Worm (Caenorhabditis elegans) whole organism, L2 larva: Measurements from ENCODE around the gene rpt-3.

Source experiments
- C34F6.9 ChIP-seq: fragments of 150-350 bp; optimal IDR thresholded peaks from 2 replicates; lab custom pipeline; 2014; ENCODE audit warnings: missing biosample characterization, missing genetic modification characterization
- F13H6.1 ChIP-seq: sonication (generic microtip); optimal IDR thresholded peaks from 2 replicates; lab custom pipeline; 2016; ENCODE audit warnings: missing genetic modification characterization, missing compliant biosample characterization
- R02D3.7 ChIP-seq: fragments of 150-350 bp; optimal IDR thresholded peaks from 2 replicates; lab custom pipeline; 2014; ENCODE audit warnings: missing biosample characterization, missing genetic modification characterization
- Y55F3AM.14 ChIP-seq: fragments of 200-800 bp; sonication (Bioruptor generic); optimal IDR thresholded peaks from 2 replicates; lab custom pipeline; 2018; ENCODE audit warnings: mild to moderate bottlenecking, missing genetic modification characterization, missing compliant biosample characterization
- ZK546.5 ChIP-seq: sonication (generic microtip); optimal IDR thresholded peaks from 2 replicates; lab custom pipeline; 2017; ENCODE audit warnings: missing biosample characterization, missing genetic modification characterization
- alr-1 ChIP-seq: fragments of 150-350 bp; optimal IDR thresholded peaks from 2 replicates; lab custom pipeline; 2014; ENCODE audit warnings: missing biosample characterization, missing genetic modification characterization
- aly-2 ChIP-seq: fragments of 150-350 bp; optimal IDR thresholded peaks from 2 replicates; lab custom pipeline; 2014; ENCODE audit warnings: missing biosample characterization, missing genetic modification characterization
- ama-1 ChIP-seq: fragments of 150-350 bp; optimal IDR thresholded peaks from 2 replicates; lab custom pipeline; 2018; ENCODE audit warnings: inconsistent platforms
- blmp-1 ChIP-seq: sonication (generic microtip); optimal IDR thresholded peaks from 2 replicates; lab custom pipeline; 2017; ENCODE audit warnings: missing genetic modification characterization, mild to moderate bottlenecking, missing compliant biosample characterization, antibody characterized with exemption, moderate library complexity; ENCODE audit not compliant: insufficient read depth
- ceh-82 ChIP-seq: fragments of 150-350 bp; optimal IDR thresholded peaks from 2 replicates; lab custom pipeline; 2014; ENCODE audit warnings: missing biosample characterization, missing genetic modification characterization
- crh-2 ChIP-seq: sonication (generic microtip); optimal IDR thresholded peaks from 2 replicates; lab custom pipeline; 2017; ENCODE audit warnings: missing biosample characterization, missing genetic modification characterization
- dmd-4 ChIP-seq: sonication (generic microtip); optimal IDR thresholded peaks from 2 replicates; lab custom pipeline; 2017; ENCODE audit warnings: missing biosample characterization, missing genetic modification characterization
- egl-27 ChIP-seq: sonication (generic microtip); optimal IDR thresholded peaks from 3 replicates; lab custom pipeline; 2017; ENCODE audit warnings: missing biosample characterization, missing genetic modification reagents, missing genetic modification characterization
- elt-1 ChIP-seq: fragments of 150-350 bp; optimal IDR thresholded peaks from 2 replicates; lab custom pipeline; 2014; ENCODE audit warnings: missing biosample characterization, missing genetic modification characterization
- elt-3 ChIP-seq: sonication (generic microtip); optimal IDR thresholded peaks from 2 replicates; lab custom pipeline; 2017; ENCODE audit warnings: missing biosample characterization, missing genetic modification characterization
- fos-1 ChIP-seq: fragments of 150-350 bp; optimal IDR thresholded peaks from 2 replicates; lab custom pipeline; 2014; ENCODE audit warnings: missing biosample characterization, missing genetic modification characterization
- gmeb-1 ChIP-seq: fragments of 150-350 bp; optimal IDR thresholded peaks from 2 replicates; lab custom pipeline; 2014; ENCODE audit warnings: missing biosample characterization, missing genetic modification characterization
- lin-13 ChIP-seq: fragments of 150-350 bp; optimal IDR thresholded peaks from 2 replicates; lab custom pipeline; 2014; ENCODE audit warnings: missing biosample characterization, missing genetic modification reagents, missing genetic modification characterization
- lsy-2 ChIP-seq, 2 experiments: fragments of 150-350 bp in 1 of 2; sonication (generic microtip) in 1 of 2; optimal IDR thresholded peaks; 2 replicates each; lab custom pipeline; 2014 to 2017; ENCODE audit warnings: missing biosample characterization in 2 of 2, missing genetic modification characterization in 2 of 2
- mbf-1 ChIP-seq: sonication (generic microtip); optimal IDR thresholded peaks from 2 replicates; lab custom pipeline; 2017; ENCODE audit warnings: missing biosample characterization, missing genetic modification characterization
- mdl-1 ChIP-seq, 2 experiments: fragments of 150-350 bp in 1 of 2; sonication (generic microtip) in 1 of 2; optimal IDR thresholded peaks; 2 replicates each; lab custom pipeline; 2017; ENCODE audit warnings: missing biosample characterization in 2 of 2, missing genetic modification characterization in 2 of 2
- nhr-10 ChIP-seq: sonication (generic microtip); optimal IDR thresholded peaks from 2 replicates; lab custom pipeline; 2017; ENCODE audit warnings: missing biosample characterization, missing genetic modification characterization
- nhr-129 ChIP-seq: fragments of 150-350 bp; optimal IDR thresholded peaks from 2 replicates; lab custom pipeline; 2014; ENCODE audit warnings: missing biosample characterization, missing genetic modification characterization
- nhr-21 ChIP-seq: fragments of 150-350 bp; optimal IDR thresholded peaks from 2 replicates; lab custom pipeline; 2014; ENCODE audit warnings: missing biosample characterization, missing genetic modification characterization
- nhr-237 ChIP-seq: fragments of 150-350 bp; optimal IDR thresholded peaks from 2 replicates; lab custom pipeline; 2014; ENCODE audit warnings: missing biosample characterization, missing genetic modification characterization
- nhr-6 ChIP-seq: fragments of 150-350 bp; optimal IDR thresholded peaks from 2 replicates; lab custom pipeline; 2014; ENCODE audit warnings: missing biosample characterization, missing genetic modification characterization
- sem-4 ChIP-seq: fragments of 150-350 bp; optimal IDR thresholded peaks from 2 replicates; lab custom pipeline; 2014; ENCODE audit warnings: missing biosample characterization, missing genetic modification reagents, missing genetic modification characterization
- skn-1 ChIP-seq: sonication (generic microtip); optimal IDR thresholded peaks from 2 replicates; lab custom pipeline; 2017; ENCODE audit warnings: missing biosample characterization, missing genetic modification characterization
- sma-3 ChIP-seq: sonication (generic microtip); optimal IDR thresholded peaks from 2 replicates; lab custom pipeline; 2016; ENCODE audit warnings: missing genetic modification reagents, missing genetic modification characterization, missing compliant biosample characterization
- snpc-4 ChIP-seq: fragments of 150-350 bp; optimal IDR thresholded peaks from 2 replicates; lab custom pipeline; 2014; ENCODE audit warnings: missing biosample characterization, missing genetic modification characterization
- unc-39 ChIP-seq: fragments of 150-350 bp; optimal IDR thresholded peaks from 2 replicates; lab custom pipeline; 2014; ENCODE audit warnings: missing biosample characterization, missing genetic modification characterization
- unc-55 ChIP-seq: fragments of 150-350 bp; sonication (generic microtip); optimal IDR thresholded peaks from 3 replicates; lab custom pipeline; 2014; ENCODE audit warnings: missing biosample characterization, missing genetic modification reagents, missing genetic modification characterization
- ztf-4 ChIP-seq: fragments of 150-350 bp; optimal IDR thresholded peaks from 2 replicates; lab custom pipeline; 2014; ENCODE audit warnings: missing biosample characterization, missing genetic modification characterization

The rpt-3 gene

DNA sequence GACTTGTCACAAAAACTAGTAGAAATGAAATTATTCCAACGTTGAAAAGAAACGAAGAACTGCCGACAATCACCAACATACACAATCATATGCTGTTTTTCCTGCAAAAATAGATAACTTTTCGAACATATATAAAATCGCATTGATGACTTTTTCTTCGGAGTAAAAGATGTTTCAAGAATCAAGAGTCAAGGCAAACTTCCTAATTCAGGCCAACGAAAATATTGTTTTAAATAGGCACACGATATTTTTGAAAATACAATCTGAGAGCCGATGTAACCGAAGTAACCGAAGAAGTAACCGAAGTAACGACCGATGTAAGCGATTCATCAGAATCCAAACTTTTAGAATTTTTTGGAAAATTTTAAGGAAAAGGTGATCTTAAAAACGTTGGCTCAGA, 30.4 kb downstream of the rpt-3 start, which contains the start of gene C09E7.10:
Gene C09E7.10, minus strand, starts transcription at position 101 of the 400 bp plus-strand sequence.
- TF ChIP-seq ceh-82 (tag; lab: Kevin White, UChicago) = no peak
- no peak for TF ChIP-seq C34F6.9
- TF ChIP-seq ztf-4 = no peak
- no peak for TF ChIP-seq ama-1 (lab: Kevin White, UChicago)
- TF ChIP-seq aly-2 (tag; lab: Kevin White, UChicago) = no peak
- no peak for TF ChIP-seq nhr-21 (tag; lab: Kevin White, UChicago)
- TF ChIP-seq elt-1 (tag; lab: Kevin White, UChicago) = no peak
- no peak for TF ChIP-seq skn-1
- no peak for TF ChIP-seq elt-3 (tag; lab: Kevin White, UChicago)
- TF ChIP-seq ZK546.5 (tag; lab: Kevin White, UChicago) = no peak
- TF ChIP-seq nhr-10 (tag; lab: Kevin White, UChicago) = no peak
- TF ChIP-seq nhr-129 = no peak
- no peak for TF ChIP-seq alr-1 (tag; lab: Kevin White, UChicago)
- no peak for TF ChIP-seq sma-3
- TF ChIP-seq sem-4 (tag; lab: Kevin White, UChicago) = no peak
- TF ChIP-seq lin-13 = no peak
- no peak for TF ChIP-seq gmeb-1 (tag; lab: Kevin White, UChicago)
- TF ChIP-seq, all 48 proteins: peak for 0

DNA sequence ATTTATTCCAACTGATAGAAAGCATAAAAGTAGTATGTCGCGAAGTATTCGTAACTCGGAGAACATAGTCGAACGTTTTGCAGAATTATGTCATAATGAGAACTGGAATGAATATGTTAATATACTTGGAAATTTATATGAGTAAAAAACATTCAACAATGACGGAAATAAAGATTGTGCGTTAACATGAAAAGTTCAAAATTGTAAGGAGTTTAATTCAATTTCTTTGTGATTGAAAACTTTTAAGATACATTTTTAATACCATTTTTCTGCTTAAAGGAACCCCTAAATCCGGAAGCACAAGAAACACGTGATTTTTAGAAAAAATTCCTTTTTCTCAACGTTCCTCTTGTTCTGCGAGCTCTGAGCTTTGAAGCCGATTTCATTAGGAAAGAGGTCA, 36.0 kb downstream of the rpt-3 start, which contains the start of gene oig-1:
Gene oig-1, minus strand, starts transcription at position 101 of the 400 bp plus-strand sequence.
- TF ChIP-seq gmeb-1 (tag; lab: Kevin White, UChicago) (no peak), blmp-1 (tag; lab: Kevin White, UChicago) (no peak), unc-55 (GFP tag; lab: Kevin White, UChicago) (no peak), sem-4 (tag; lab: Kevin White, UChicago) (no peak)

DNA sequence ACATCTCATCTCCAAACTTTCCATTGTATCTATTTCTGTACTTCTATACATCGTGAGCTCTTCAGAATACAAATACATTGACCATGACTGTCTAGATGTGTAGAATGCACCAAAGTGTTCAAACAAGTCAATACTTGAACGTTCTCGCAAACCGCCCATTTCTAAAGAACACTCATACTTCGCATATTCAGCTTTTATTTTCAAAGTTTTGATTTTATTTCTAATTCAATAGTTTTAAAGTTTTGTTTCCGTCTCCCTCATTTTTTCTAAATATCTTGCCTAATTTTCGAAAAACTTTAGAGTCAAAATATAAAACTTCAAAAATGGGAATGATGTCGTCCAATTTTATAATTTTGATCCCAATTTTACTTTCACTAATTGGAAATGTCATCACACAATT, 38.3 kb downstream of the rpt-3 start, which contains the start of gene pqn-10:
Gene pqn-10, plus strand, starts transcription at position 301 of the 400 bp plus-strand sequence.
- no peak for TF ChIP-seq sem-4 (tag; lab: Kevin White, UChicago)
- TF ChIP-seq nhr-21 (tag; lab: Kevin White, UChicago) = no peak
- TF ChIP-seq aly-2 (tag; lab: Kevin White, UChicago) = no peak
- TF ChIP-seq nhr-237 (tag; lab: Kevin White, UChicago) = no peak
- no peak for TF ChIP-seq snpc-4 (tag; lab: Kevin White, UChicago)
- no peak for TF ChIP-seq skn-1
- TF ChIP-seq alr-1 (tag; lab: Kevin White, UChicago) = no peak
- TF ChIP-seq dmd-4 (tag; lab: Kevin White, UChicago) = no peak
- TF ChIP-seq nhr-6 (tag; lab: Kevin White, UChicago) = no peak

DNA sequence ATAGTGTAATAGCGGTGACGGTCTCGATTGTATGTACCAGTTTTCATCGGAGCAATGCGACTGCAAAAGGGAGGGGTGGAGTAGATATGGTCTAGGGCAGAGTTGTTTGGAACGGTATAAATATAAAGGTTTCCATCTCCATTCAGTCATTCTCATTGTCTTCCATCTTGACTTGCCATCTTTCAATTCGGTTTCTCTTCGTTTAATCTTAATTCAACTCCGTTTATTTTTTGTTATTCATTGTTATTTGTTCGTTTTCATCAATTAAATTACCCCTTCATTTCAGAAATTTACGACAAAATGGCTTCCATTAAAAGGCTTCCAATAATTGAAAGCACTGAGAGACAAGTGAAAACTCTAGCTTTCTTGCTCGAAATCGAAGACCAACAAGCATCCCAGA, 41.5 kb downstream of the rpt-3 start, which contains the start of gene C09E7.11:
Gene C09E7.11, plus strand, starts transcription at position 301 of the 400 bp plus-strand sequence.
- TF ChIP-seq unc-55 (GFP tag; lab: Kevin White, UChicago) (no peak), egl-27 (no peak)
- TF ChIP-seq, all 48 proteins: peak for 0

DNA sequence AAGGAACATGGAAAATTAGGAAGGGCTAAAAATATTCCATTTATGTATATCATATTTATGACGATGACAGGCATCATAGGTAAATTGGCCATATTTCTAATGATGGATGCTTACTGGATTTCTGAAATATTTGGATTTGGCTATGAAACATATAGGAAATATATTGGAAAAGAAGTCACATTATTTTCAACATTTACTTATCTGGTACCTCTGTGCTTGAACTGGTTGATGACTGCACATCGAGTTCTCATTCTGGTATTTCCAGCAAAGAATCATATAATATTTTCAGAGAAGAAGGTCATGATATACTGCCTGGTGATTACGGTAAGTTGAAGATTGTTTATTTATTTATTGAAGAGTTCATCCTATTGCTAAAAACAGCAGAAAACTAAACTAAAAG, 43.1 kb downstream of the rpt-3 start, which contains the start of gene srxa-5:
Gene srxa-5, plus strand, starts transcription at position 301 of the 400 bp plus-strand sequence.
- TF ChIP-seq R02D3.7 (tag; lab: Kevin White, UChicago) (no peak), ceh-82 (tag; lab: Kevin White, UChicago) (no peak), Y55F3AM.14 (GFP tag; lab: Kevin White, UChicago) (no peak), lsy-2 (tag; optimal IDR thresholded peaks at IDR 0.05; lab: Kevin White, UChicago) (no peak), dmd-4 (tag; lab: Kevin White, UChicago) (no peak), ztf-4 (no peak), F13H6.1 (tag; lab: Kevin White, UChicago) (no peak), nhr-129 (no peak), unc-39 (no peak), skn-1 (no peak), crh-2 (no peak), mdl-1 (tag; optimal IDR thresholded peaks at IDR 0.05; lab: Kevin White, UChicago) (no peak), mbf-1 (tag; lab: Kevin White, UChicago) (no peak), nhr-6 (tag; lab: Kevin White, UChicago) (no peak), sma-3 (no peak), fos-1 (tag; lab: Kevin White, UChicago) (no peak)
